Worm (Caenorhabditis elegans) whole organism, L2 larva: ENCODE data around the gene C06A6.2.

Experiments used
- C34F6.9 ChIP-seq: fragments of 150-350 bp; optimal IDR thresholded peaks from 2 replicates; lab custom pipeline; 2014; ENCODE audit warnings: missing biosample characterization, missing genetic modification characterization
- F13H6.1 ChIP-seq: sonication (generic microtip); optimal IDR thresholded peaks from 2 replicates; lab custom pipeline; 2016; ENCODE audit warnings: missing genetic modification characterization, missing compliant biosample characterization
- Y55F3AM.14 ChIP-seq: fragments of 200-800 bp; sonication (Bioruptor generic); optimal IDR thresholded peaks from 2 replicates; lab custom pipeline; 2018; ENCODE audit warnings: mild to moderate bottlenecking, missing genetic modification characterization, missing compliant biosample characterization
- ZK546.5 ChIP-seq: sonication (generic microtip); optimal IDR thresholded peaks from 2 replicates; lab custom pipeline; 2017; ENCODE audit warnings: missing biosample characterization, missing genetic modification characterization
- alr-1 ChIP-seq: fragments of 150-350 bp; optimal IDR thresholded peaks from 2 replicates; lab custom pipeline; 2014; ENCODE audit warnings: missing biosample characterization, missing genetic modification characterization
- aly-2 ChIP-seq: fragments of 150-350 bp; optimal IDR thresholded peaks from 2 replicates; lab custom pipeline; 2014; ENCODE audit warnings: missing biosample characterization, missing genetic modification characterization
- ama-1 ChIP-seq: fragments of 150-350 bp; optimal IDR thresholded peaks from 2 replicates; lab custom pipeline; 2018; ENCODE audit warnings: inconsistent platforms
- ceh-16 ChIP-seq: fragments of 150-350 bp; optimal IDR thresholded peaks from 2 replicates; lab custom pipeline; 2014; ENCODE audit warnings: missing biosample characterization, missing genetic modification characterization
- dmd-4 ChIP-seq: sonication (generic microtip); optimal IDR thresholded peaks from 2 replicates; lab custom pipeline; 2017; ENCODE audit warnings: missing biosample characterization, missing genetic modification characterization
- egl-27 ChIP-seq: sonication (generic microtip); optimal IDR thresholded peaks from 3 replicates; lab custom pipeline; 2017; ENCODE audit warnings: missing biosample characterization, missing genetic modification reagents, missing genetic modification characterization
- elt-3 ChIP-seq: sonication (generic microtip); optimal IDR thresholded peaks from 2 replicates; lab custom pipeline; 2017; ENCODE audit warnings: missing biosample characterization, missing genetic modification characterization
- fos-1 ChIP-seq: fragments of 150-350 bp; optimal IDR thresholded peaks from 2 replicates; lab custom pipeline; 2014; ENCODE audit warnings: missing biosample characterization, missing genetic modification characterization
- gmeb-1 ChIP-seq: fragments of 150-350 bp; optimal IDR thresholded peaks from 2 replicates; lab custom pipeline; 2014; ENCODE audit warnings: missing biosample characterization, missing genetic modification characterization
- lin-11 ChIP-seq: fragments of 150-350 bp; sonication (generic microtip); optimal IDR thresholded peaks from 2 replicates; lab custom pipeline; 2014; ENCODE audit warnings: missing biosample characterization, missing genetic modification characterization, inconsistent platforms, mixed read lengths
- lin-13 ChIP-seq: fragments of 150-350 bp; optimal IDR thresholded peaks from 2 replicates; lab custom pipeline; 2014; ENCODE audit warnings: missing biosample characterization, missing genetic modification reagents, missing genetic modification characterization
- lin-39 ChIP-seq: fragments of 150-350 bp; optimal IDR thresholded peaks from 2 replicates; lab custom pipeline; 2014; ENCODE audit warnings: missing biosample characterization, missing genetic modification reagents, missing genetic modification characterization
- mab-5 ChIP-seq: fragments of 150-350 bp; optimal IDR thresholded peaks from 2 replicates; lab custom pipeline; 2014; ENCODE audit warnings: missing biosample characterization, missing genetic modification characterization
- mbf-1 ChIP-seq: sonication (generic microtip); optimal IDR thresholded peaks from 2 replicates; lab custom pipeline; 2017; ENCODE audit warnings: missing biosample characterization, missing genetic modification characterization
- mdl-1 ChIP-seq, 2 experiments: fragments of 150-350 bp in 1 of 2; sonication (generic microtip) in 1 of 2; optimal IDR thresholded peaks; 2 replicates each; lab custom pipeline; 2017; ENCODE audit warnings: missing biosample characterization in 2 of 2, missing genetic modification characterization in 2 of 2
- nhr-11 ChIP-seq: fragments of 150-350 bp; optimal IDR thresholded peaks from 2 replicates; lab custom pipeline; 2014; ENCODE audit warnings: missing biosample characterization, missing genetic modification characterization
- nhr-21 ChIP-seq: fragments of 150-350 bp; optimal IDR thresholded peaks from 2 replicates; lab custom pipeline; 2014; ENCODE audit warnings: missing biosample characterization, missing genetic modification characterization
- nhr-23 ChIP-seq: fragments of 150-350 bp; optimal IDR thresholded peaks from 2 replicates; lab custom pipeline; 2014; ENCODE audit warnings: missing biosample characterization, missing genetic modification reagents, missing genetic modification characterization
- nhr-237 ChIP-seq: fragments of 150-350 bp; optimal IDR thresholded peaks from 2 replicates; lab custom pipeline; 2014; ENCODE audit warnings: missing biosample characterization, missing genetic modification characterization
- nhr-25 ChIP-seq: fragments of 150-350 bp; sonication (generic microtip); optimal IDR thresholded peaks from 3 replicates; lab custom pipeline; 2014; ENCODE audit warnings: missing biosample characterization, missing genetic modification characterization
- nhr-6 ChIP-seq: fragments of 150-350 bp; optimal IDR thresholded peaks from 2 replicates; lab custom pipeline; 2014; ENCODE audit warnings: missing biosample characterization, missing genetic modification characterization
- nhr-77 ChIP-seq: fragments of 150-350 bp; optimal IDR thresholded peaks from 2 replicates; lab custom pipeline; 2014; ENCODE audit warnings: missing biosample characterization, missing genetic modification characterization
- sem-4 ChIP-seq: fragments of 150-350 bp; optimal IDR thresholded peaks from 2 replicates; lab custom pipeline; 2014; ENCODE audit warnings: missing biosample characterization, missing genetic modification reagents, missing genetic modification characterization
- sma-9 ChIP-seq, 2 experiments: fragments of 150-350 bp in 1 of 2; sonication (generic microtip) in 1 of 2; optimal IDR thresholded peaks; 2 replicates each; lab custom pipeline; 2014 to 2016; ENCODE audit warnings: missing genetic modification characterization in 2 of 2, mild to moderate bottlenecking in 1 of 2, missing biosample characterization in 1 of 2, missing compliant biosample characterization in 1 of 2, missing genetic modification reagents in 1 of 2, moderate library complexity in 1 of 2
- unc-39 ChIP-seq: fragments of 150-350 bp; optimal IDR thresholded peaks from 2 replicates; lab custom pipeline; 2014; ENCODE audit warnings: missing biosample characterization, missing genetic modification characterization
- zag-1 ChIP-seq: fragments of 150-350 bp; optimal IDR thresholded peaks from 2 replicates; lab custom pipeline; 2014; ENCODE audit warnings: missing biosample characterization, missing genetic modification characterization
- ztf-4 ChIP-seq: fragments of 150-350 bp; optimal IDR thresholded peaks from 2 replicates; lab custom pipeline; 2014; ENCODE audit warnings: missing biosample characterization, missing genetic modification characterization

C06A6.2 gene

ce11 chrIV:7868607-7869006 lies 22.2 kb downstream of the C06A6.2 start, which contains the start of gene flp-10:
Gene flp-10, plus strand, starts transcription at chrIV:7868907.
- no peak for TF ChIP-seq dmd-4 (tag; lab: Kevin White, UChicago)
- no peak for TF ChIP-seq sem-4 (tag; lab: Kevin White, UChicago)
- no peak for TF ChIP-seq sma-9 (GFP tag; optimal IDR thresholded peaks at IDR 0.05; lab: Kevin White, UChicago)
- no peak for TF ChIP-seq sma-9 (tag; optimal IDR thresholded peaks at IDR 0.05; lab: Kevin White, UChicago)
- TF ChIP-seq ztf-4 (tag; lab: Kevin White, UChicago) = no peak
- TF ChIP-seq lin-13 (GFP tag; lab: Kevin White, UChicago) = no peak
- no peak for TF ChIP-seq nhr-237 (tag; lab: Kevin White, UChicago)
- no peak for TF ChIP-seq nhr-23 (tag; lab: Kevin White, UChicago)
- no peak for TF ChIP-seq lin-39
- no peak for TF ChIP-seq gmeb-1 (tag; lab: Kevin White, UChicago)
- TF ChIP-seq elt-3 (tag; lab: Kevin White, UChicago) = no peak
- no peak for TF ChIP-seq ZK546.5 (tag; lab: Kevin White, UChicago)
- TF ChIP-seq, all 48 proteins: peak for 0

ce11 chrIV:7870451-7870850 lies 24.0 kb downstream of the C06A6.2 start, which contains the start of gene T06C10.3:
Gene T06C10.3, plus strand, starts transcription at chrIV:7870751.
- no peak for TF ChIP-seq nhr-21 (tag; lab: Kevin White, UChicago)

- TF ChIP-seq ceh-16 (tag; lab: Kevin White, UChicago) = no peak
Observed at ce11 chrIV:7877255-7877654, 30.8 kb downstream of the C06A6.2 start.

- TF ChIP-seq ama-1 (lab: Kevin White, UChicago) (no peak), Y55F3AM.14 (GFP tag; lab: Kevin White, UChicago) (no peak), unc-39 (tag; lab: Kevin White, UChicago) (no peak), nhr-25 (tag; lab: Kevin White, UChicago) (no peak), mab-5 (tag; lab: Kevin White, UChicago) (no peak), nhr-77 (tag; lab: Kevin White, UChicago) (no peak), fos-1 (tag; lab: Kevin White, UChicago) (no peak), alr-1 (tag; lab: Kevin White, UChicago) (no peak), C34F6.9 (no peak), aly-2 (tag; lab: Kevin White, UChicago) (no peak), egl-27 (tag; lab: Kevin White, UChicago) (no peak), nhr-21 (tag; lab: Kevin White, UChicago) (no peak), F13H6.1 (tag; lab: Kevin White, UChicago) (no peak), zag-1 (no peak)
- TF ChIP-seq, all 48 proteins: peak for 0
Observed at ce11 chrIV:7877781-7878180, 31.4 kb downstream of the C06A6.2 start, which contains the start of gene kin-26. Gene kin-26, minus strand, starts transcription at chrIV:7877881.

ce11 chrIV:7879017-7879416 lies 32.6 kb downstream of the C06A6.2 start, which contains the start of gene srt-73:
Gene srt-73, plus strand, starts transcription at chrIV:7879317.
- TF ChIP-seq nhr-77 (tag; lab: Kevin White, UChicago) (no peak), fos-1 (tag; lab: Kevin White, UChicago) (no peak), nhr-25 (tag; lab: Kevin White, UChicago) (no peak), ztf-4 (tag; lab: Kevin White, UChicago) (no peak), lin-13 (GFP tag; lab: Kevin White, UChicago) (no peak), C34F6.9 (no peak), mbf-1 (no peak), egl-27 (tag; lab: Kevin White, UChicago) (no peak), mdl-1 (tag; optimal IDR thresholded peaks at IDR 0.05; lab: Kevin White, UChicago) (no peak), lin-11 (tag; lab: Kevin White, UChicago) (no peak), nhr-6 (tag; lab: Kevin White, UChicago) (no peak), elt-3 (tag; lab: Kevin White, UChicago) (no peak)

ce11 chrIV:7881166-7881565 lies 34.7 kb downstream of the C06A6.2 start:
- TF ChIP-seq Y55F3AM.14 (GFP tag; lab: Kevin White, UChicago) = no peak
- no peak for TF ChIP-seq mab-5 (tag; lab: Kevin White, UChicago)
- no peak for TF ChIP-seq sem-4 (tag; lab: Kevin White, UChicago)
- TF ChIP-seq gmeb-1 (tag; lab: Kevin White, UChicago) = no peak
- TF ChIP-seq nhr-11 = no peak
